Fruit fly (Drosophila melanogaster): Measurements from ENCODE around the gene Prosalpha4.

The Prosalpha4 gene

DNA sequence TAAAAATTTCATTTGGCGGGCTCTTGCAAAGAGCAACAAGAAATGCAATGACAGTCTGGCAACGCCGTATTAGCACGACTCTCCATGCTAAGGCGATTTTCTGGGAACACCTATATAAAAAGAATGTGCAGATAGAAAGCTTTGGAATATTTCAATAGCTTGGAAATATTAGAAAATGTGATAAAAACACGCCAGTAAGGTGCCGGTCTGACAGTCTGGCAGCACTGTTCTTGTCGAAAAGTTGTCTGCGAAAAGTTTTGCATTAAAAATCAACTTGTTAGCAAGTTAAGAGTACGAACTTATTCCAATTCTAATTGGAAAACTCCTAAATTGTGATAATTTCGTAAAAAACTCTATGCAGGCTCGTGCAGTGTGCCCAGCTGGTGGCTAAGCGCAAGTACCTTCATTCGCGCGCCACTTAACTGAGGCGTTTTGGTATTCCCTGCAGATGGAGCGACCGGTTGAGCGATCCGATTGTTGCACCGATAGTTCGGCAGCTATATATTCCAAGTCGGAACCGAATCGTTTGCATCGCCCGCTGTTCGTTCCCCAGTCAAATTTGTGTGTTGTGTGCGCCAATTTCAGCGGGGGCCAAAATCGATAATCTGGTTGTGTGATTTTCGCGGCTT is 1.9 kb downstream of the Prosalpha4 start, which contains the start of gene eas (continued):
- no peak for TF ChIP-seq fkh (GFP tag; optimal IDR thresholded peaks at IDR 0.05)
- no peak for TF ChIP-seq CG34406 (GFP tag; optimal IDR thresholded peaks at IDR 0.05)
- no peak for TF ChIP-seq CG6854 (GFP tag; optimal IDR thresholded peaks at IDR 0.05)
- TF ChIP-seq vri (GFP tag; optimal IDR thresholded peaks at IDR 0.05) = no peak
- no peak for TF ChIP-seq Sox14 (GFP tag; optimal IDR thresholded peaks at IDR 0.05)
- no peak for TF ChIP-seq Blimp-1 (GFP tag; optimal IDR thresholded peaks at IDR 0.05)
- no peak for TF ChIP-seq svp (GFP tag)
- TF ChIP-seq cyc (GFP tag; optimal IDR thresholded peaks at IDR 0.05) = no peak
- no peak for TF ChIP-seq OdsH (GFP tag; optimal IDR thresholded peaks at IDR 0.05)
- TF ChIP-seq Lpt (GFP tag; optimal IDR thresholded peaks at IDR 0.05) = no peak
- no peak for TF ChIP-seq Hr38 (GFP tag; optimal IDR thresholded peaks at IDR 0.05)
- no peak for TF ChIP-seq CG7368 (GFP tag; optimal IDR thresholded peaks at IDR 0.05)
- no peak for TF ChIP-seq Eip93F (GFP tag; optimal IDR thresholded peaks at IDR 0.05)

DNA sequence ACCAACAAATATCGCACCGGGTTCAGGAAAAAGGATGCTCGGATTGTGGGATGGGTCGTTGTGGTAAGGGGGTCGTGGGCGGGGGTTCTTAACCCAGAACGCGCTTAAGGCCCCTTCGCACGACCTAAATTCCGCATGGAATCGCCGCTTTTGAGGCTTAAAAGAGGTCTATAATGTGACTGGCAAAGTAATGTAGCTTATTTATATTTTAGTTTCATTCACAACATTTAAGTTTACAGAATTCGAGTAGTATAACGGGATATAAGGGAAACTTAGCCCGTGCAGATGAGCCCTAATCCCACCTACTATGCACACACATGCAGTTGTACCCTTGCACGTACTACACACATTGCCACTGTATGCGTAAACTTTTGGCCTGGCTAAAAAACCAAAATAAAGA is 2.7 kb downstream of the Prosalpha4 start:
- TF ChIP-seq achi (GFP tag; optimal IDR thresholded peaks at IDR 0.05) = peak; percentile 85
- no peak for TF ChIP-seq Hr38 (GFP tag; optimal IDR thresholded peaks at IDR 0.05)
- peak; percentile 90 for TF ChIP-seq CG8119 (GFP tag; IDR thresholded peaks at IDR 0.05)
- peak; percentile 68 for TF ChIP-seq CG8319 (GFP tag; optimal IDR thresholded peaks at IDR 0.05)
- peak; percentile 89 for TF ChIP-seq fd59A (GFP tag; optimal IDR thresholded peaks at IDR 0.05)
- peak; percentile 85 for TF ChIP-seq CG8632 (GFP tag; optimal IDR thresholded peaks at IDR 0.05)
- peak; percentile 87 for TF ChIP-seq CG3032 (tag; optimal IDR thresholded peaks at IDR 0.05)
- no peak for TF ChIP-seq fkh (GFP tag; optimal IDR thresholded peaks at IDR 0.05)
- peak; percentile 83 for TF ChIP-seq CG9139 (GFP tag; optimal IDR thresholded peaks at IDR 0.05)
- peak; percentile 65 for TF ChIP-seq cyc (GFP tag; optimal IDR thresholded peaks at IDR 0.05)
- TF ChIP-seq svp (GFP tag) = peak; percentile 73
- peak; percentile 86 for TF ChIP-seq Sox14 (GFP tag; optimal IDR thresholded peaks at IDR 0.05)
- peak; percentile 80 for TF ChIP-seq vri (GFP tag; optimal IDR thresholded peaks at IDR 0.05)
- TF ChIP-seq CG16779 (tag; optimal IDR thresholded peaks at IDR 0.05) = peak; percentile 82
- TF ChIP-seq CG10669 (GFP tag; optimal IDR thresholded peaks at IDR 0.05) = peak; percentile 88
- TF ChIP-seq Met (GFP tag; optimal IDR thresholded peaks at IDR 0.05) = peak; percentile 87
- TF ChIP-seq Hr4 (GFP tag; optimal IDR thresholded peaks at IDR 0.05) = peak; percentile 49
- TF ChIP-seq Blimp-1 (GFP tag; optimal IDR thresholded peaks at IDR 0.05) = peak; percentile 70
- peak; percentile 70; the same call in 1 of the 2 replicates for TF ChIP-seq CG11294 (GFP tag; IDR thresholded peaks at IDR 0.05)
- peak; percentile 79 for TF ChIP-seq esn (GFP tag; optimal IDR thresholded peaks at IDR 0.05)
- peak; percentile 88 for TF ChIP-seq CG6854 (GFP tag; optimal IDR thresholded peaks at IDR 0.05)
- peak; percentile 87 for TF ChIP-seq topi (GFP tag; optimal IDR thresholded peaks at IDR 0.05)
- peak; percentile 71 for TF ChIP-seq Lpt (GFP tag; optimal IDR thresholded peaks at IDR 0.05)
- TF ChIP-seq CG6276 (GFP tag; optimal IDR thresholded peaks at IDR 0.05) = peak; percentile 83
- peak; percentile 36 for TF ChIP-seq CG11902 (GFP tag; optimal IDR thresholded peaks at IDR 0.05)
- TF ChIP-seq CG32006 (GFP tag; optimal IDR thresholded peaks at IDR 0.05) = peak; percentile 78
- TF ChIP-seq Eip75B (GFP tag; optimal IDR thresholded peaks at IDR 0.05) = peak; percentile 78
- TF ChIP-seq Eip78C (GFP tag) = peak; percentile 90
- peak; percentile 75 for TF ChIP-seq CG11762 (GFP tag; optimal IDR thresholded peaks at IDR 0.05; ENCODE audit: insufficient read depth)
- peak; percentile 83 for TF ChIP-seq spab (GFP tag; optimal IDR thresholded peaks at IDR 0.05)
- peak; percentile 77 for TF ChIP-seq CG31627 (GFP tag; optimal IDR thresholded peaks at IDR 0.05)
- TF ChIP-seq ss (GFP tag; optimal IDR thresholded peaks at IDR 0.05) = peak; percentile 90 to 91
- peak; percentile 86 for TF ChIP-seq Ets96B (tag; optimal IDR thresholded peaks at IDR 0.05)
- TF ChIP-seq CG3919 (GFP tag; optimal IDR thresholded peaks at IDR 0.05) = peak; percentile 85
- TF ChIP-seq net (GFP tag; optimal IDR thresholded peaks at IDR 0.05) = peak; percentile 79
- peak; percentile 71 for TF ChIP-seq Gug (GFP tag; IDR thresholded peaks at IDR 0.05)
- TF ChIP-seq dsx (GFP tag; optimal IDR thresholded peaks at IDR 0.05; ENCODE audit: poor library complexity, severe bottlenecking) = peak; percentile 86
- TF ChIP-seq CG10631 (GFP tag; optimal IDR thresholded peaks at IDR 0.05) = peak; percentile 75
- TF ChIP-seq Sox102F (GFP tag; optimal IDR thresholded peaks at IDR 0.05) = peak; percentile 87
- TF ChIP-seq lz (GFP tag; optimal IDR thresholded peaks at IDR 0.05) = peak; percentile 78
- peak; percentile 50 to 80 for TF ChIP-seq salr (GFP tag; optimal IDR thresholded peaks at IDR 0.05)
- peak; percentile 92 for TF ChIP-seq CG1621 (tag; optimal IDR thresholded peaks at IDR 0.05)
- TF ChIP-seq OdsH (GFP tag; optimal IDR thresholded peaks at IDR 0.05) = peak; percentile 79
- TF ChIP-seq Eip93F (GFP tag; optimal IDR thresholded peaks at IDR 0.05) = peak; percentile 73
- TF ChIP-seq eg (GFP tag; IDR thresholded peaks at IDR 0.05) = peak; percentile 90

Data from whole organism, prepupa.